Worm (Caenorhabditis elegans) whole organism, L3 larva: Measurements from ENCODE around the gene flp-3.

Experiments
- ceh-82 ChIP-seq: fragments of 150-350 bp; optimal IDR thresholded peaks from 2 replicates; lab custom pipeline; 2014; ENCODE audit warnings: missing biosample characterization, missing genetic modification characterization
- elt-1 ChIP-seq: fragments of 150-350 bp; optimal IDR thresholded peaks from 2 replicates; lab custom pipeline; 2014; ENCODE audit warnings: missing biosample characterization, missing genetic modification characterization
- fkh-10 ChIP-seq: sonication (generic microtip); optimal IDR thresholded peaks from 2 replicates; lab custom pipeline; 2017; ENCODE audit warnings: missing biosample characterization, missing genetic modification reagents, missing genetic modification characterization
- hmg-11 ChIP-seq: sonication (generic microtip); optimal IDR thresholded peaks from 2 replicates; lab custom pipeline; 2016; ENCODE audit warnings: missing genetic modification characterization, missing compliant biosample characterization
- nhr-11 ChIP-seq: fragments of 150-350 bp; optimal IDR thresholded peaks from 2 replicates; lab custom pipeline; 2014; ENCODE audit warnings: missing biosample characterization, missing genetic modification characterization
- nhr-28 ChIP-seq: fragments of 150-350 bp; optimal IDR thresholded peaks from 2 replicates; lab custom pipeline; 2014; ENCODE audit warnings: missing biosample characterization, missing genetic modification characterization
- nhr-76 ChIP-seq: fragments of 150-350 bp; sonication (generic microtip); optimal IDR thresholded peaks from 5 replicates; lab custom pipeline; 2014; ENCODE audit warnings: missing biosample characterization, missing genetic modification characterization
- nhr-77 ChIP-seq: fragments of 150-350 bp; optimal IDR thresholded peaks from 2 replicates; lab custom pipeline; 2014; ENCODE audit warnings: missing biosample characterization, missing genetic modification characterization
- pqm-1 ChIP-seq: fragments of 150-350 bp; optimal IDR thresholded peaks from 2 replicates; lab custom pipeline; 2017; ENCODE audit warnings: missing biosample characterization, missing genetic modification characterization, inconsistent platforms
- snpc-4 ChIP-seq: fragments of 150-350 bp; optimal IDR thresholded peaks from 2 replicates; lab custom pipeline; 2014; ENCODE audit warnings: missing biosample characterization, missing genetic modification characterization
- tbx-2 ChIP-seq: sonication (generic microtip); optimal IDR thresholded peaks from 2 replicates; lab custom pipeline; 2016; ENCODE audit warnings: mild to moderate bottlenecking, missing genetic modification characterization, missing compliant biosample characterization
- unc-39 ChIP-seq: sonication (generic microtip); optimal IDR thresholded peaks from 4 replicates; lab custom pipeline; 2017; ENCODE audit warnings: missing biosample characterization, missing genetic modification characterization

ce11 chrX:10074988-10075387 is 17.8 kb downstream of the flp-3 start, which contains the start of gene dao-4:
- no peak for TF ChIP-seq nhr-11 (tag; lab: Kevin White, UChicago)
- no peak for TF ChIP-seq tbx-2 (tag; lab: Kevin White, UChicago)
- no peak for TF ChIP-seq nhr-77 (tag; lab: Kevin White, UChicago)
- no peak for TF ChIP-seq unc-39 (tag; lab: Kevin White, UChicago)
- no peak for TF ChIP-seq hmg-11 (tag; lab: Kevin White, UChicago)
- no peak for TF ChIP-seq fkh-10
- no peak for TF ChIP-seq nhr-28 (tag; lab: Kevin White, UChicago)
- TF ChIP-seq nhr-76 (tag; lab: Kevin White, UChicago) = no peak
- TF ChIP-seq snpc-4 = no peak
- no peak for TF ChIP-seq elt-1 (tag; lab: Kevin White, UChicago)
- no peak for TF ChIP-seq pqm-1 (tag; lab: Kevin White, UChicago)
- TF ChIP-seq ceh-82 (tag; lab: Kevin White, UChicago) = no peak
